Worm (Caenorhabditis elegans) whole organism, midembryonic: Measurements from ENCODE around the gene C16A3.6.

ENCODE experiments used
- flt-1 ChIP-seq: fragments of 200-800 bp; sonication (Bioruptor generic); IDR thresholded peaks from 2 replicates; pipeline ENCODE4 v1.3.6; 2022; ENCODE audit warnings: missing genetic modification characterization, missing compliant biosample characterization
- ref-1 ChIP-seq: fragments of 200-800 bp; sonication (Bioruptor generic); conservative IDR thresholded peaks from 2 replicates; pipeline ENCODE4 v1.3.6; 2022; ENCODE audit warnings: missing genetic modification reagents, missing genetic modification characterization, missing compliant biosample characterization
- ztf-23 ChIP-seq: fragments of 200-800 bp; sonication (Bioruptor generic); IDR thresholded peaks from 2 replicates; pipeline ENCODE4 v1.3.6; 2022; ENCODE audit warnings: missing genetic modification reagents, missing genetic modification characterization, missing compliant biosample characterization

DNA sequence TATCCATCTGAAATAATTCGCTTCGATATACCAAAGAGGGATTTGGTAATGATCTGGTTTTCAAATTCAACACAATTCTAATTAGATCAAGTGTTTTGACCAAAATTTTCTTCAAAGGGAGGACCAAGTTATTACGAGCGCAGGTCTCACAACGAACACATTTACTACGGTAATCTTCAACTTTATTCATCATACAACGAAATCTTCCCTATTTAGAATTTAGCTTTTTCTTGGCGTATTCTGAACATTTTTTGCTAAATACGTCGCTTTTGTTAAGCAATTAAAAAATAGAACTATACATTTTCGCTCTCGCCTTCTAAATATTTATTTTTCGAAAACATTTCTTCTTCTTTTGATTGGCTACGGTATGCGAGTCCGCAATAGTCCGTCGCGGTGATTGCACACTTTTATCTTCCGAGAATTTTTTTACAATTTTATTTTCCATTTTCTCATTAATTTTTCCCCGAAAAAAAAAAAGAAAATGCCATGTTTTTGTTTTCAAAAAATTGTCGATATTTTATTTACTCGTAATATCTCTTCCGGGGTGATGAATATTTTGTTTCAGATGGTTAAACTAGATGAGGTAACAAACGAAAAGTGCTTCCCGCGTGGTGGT lies 4.1 kb downstream of the C16A3.6 start, which contains the start of gene let-716:
- no peak for TF ChIP-seq ztf-23 (GFP tag; lab: Robert Waterston, UW)
- no peak for TF ChIP-seq flt-1 (GFP tag; lab: Robert Waterston, UW)
- no peak for TF ChIP-seq ref-1 (GFP tag; lab: Robert Waterston, UW)
